Worm (Caenorhabditis elegans) whole organism, L1 larva: ENCODE data around the gene F43C11.11.

Experiments
- C34B4.2 ChIP-seq: sonication (generic microtip); optimal IDR thresholded peaks from 2 replicates; lab custom pipeline; 2017; ENCODE audit warnings: mild to moderate bottlenecking, missing genetic modification characterization, missing compliant biosample characterization
- F16B12.6 ChIP-seq: fragments of 150-350 bp; optimal IDR thresholded peaks from 2 replicates; lab custom pipeline; 2014; ENCODE audit warnings: missing biosample characterization, missing genetic modification characterization
- alr-1 ChIP-seq: fragments of 200-800 bp; sonication (Bioruptor generic); optimal IDR thresholded peaks from 2 replicates; lab custom pipeline; 2018; ENCODE audit warnings: borderline replicate concordance, mild to moderate bottlenecking, missing genetic modification characterization, missing compliant biosample characterization
- blmp-1 ChIP-seq: fragments of 150-350 bp; optimal IDR thresholded peaks from 2 replicates; lab custom pipeline; 2014; ENCODE audit warnings: missing biosample characterization, missing genetic modification characterization
- ceh-63 ChIP-seq: fragments of 200-800 bp; sonication (Bioruptor generic); optimal IDR thresholded peaks from 2 replicates; lab custom pipeline; 2018; ENCODE audit warnings: mild to moderate bottlenecking, missing genetic modification characterization, missing compliant biosample characterization
- ceh-8 ChIP-seq: fragments of 200-800 bp; sonication (Bioruptor generic); optimal IDR thresholded peaks from 2 replicates; lab custom pipeline; 2018; ENCODE audit warnings: mild to moderate bottlenecking, missing genetic modification characterization, moderate library complexity, missing compliant biosample characterization
- ceh-90 ChIP-seq: sonication (generic microtip); optimal IDR thresholded peaks from 2 replicates; lab custom pipeline; 2016; ENCODE audit warnings: missing genetic modification characterization, missing compliant biosample characterization
- dsc-1 ChIP-seq: sonication (generic microtip); optimal IDR thresholded peaks from 2 replicates; lab custom pipeline; 2016; ENCODE audit warnings: mild to moderate bottlenecking, missing genetic modification characterization, missing compliant biosample characterization
- efl-1 ChIP-seq, 4 experiments: fragments of 150-350 bp; optimal IDR thresholded peaks in 3 of 4; peaks in 1 of 4; 1 replicate in 1 of 4; 2 replicates in 3 of 4; lab custom pipeline; 2014; ENCODE audit warnings: missing biosample characterization in 2 of 4, missing genetic modification characterization in 2 of 4, missing genetic modification reagents in 2 of 4
- egl-13 ChIP-seq: sonication (generic microtip); optimal IDR thresholded peaks from 2 replicates; lab custom pipeline; 2016; ENCODE audit warnings: missing genotype, missing genetic modification reagents, missing genetic modification characterization, missing compliant biosample characterization
- egl-27 ChIP-seq, 2 experiments: fragments of 150-350 bp in 1 of 2; sonication (generic microtip); optimal IDR thresholded peaks; 3 replicates each; lab custom pipeline; 2017 to 2018; ENCODE audit warnings: missing biosample characterization in 2 of 2, missing genetic modification characterization in 2 of 2, missing genetic modification reagents in 2 of 2
- elt-2 ChIP-seq: sonication (generic microtip); optimal IDR thresholded peaks from 2 replicates; lab custom pipeline; 2016; ENCODE audit warnings: missing genetic modification characterization, mild to moderate bottlenecking, inconsistent platforms, missing compliant biosample characterization, missing genetic modification reagents
- elt-3 ChIP-seq, 6 experiments: fragments of 150-350 bp in 1 of 6; sonication (generic microtip); optimal IDR thresholded peaks; 2 replicates each; lab custom pipeline; 2017 to 2018; ENCODE audit warnings: missing biosample characterization in 6 of 6, missing genetic modification characterization in 6 of 6, inconsistent platforms in 1 of 6
- irx-1 ChIP-seq: sonication (generic microtip); optimal IDR thresholded peaks from 2 replicates; lab custom pipeline; 2016; ENCODE audit warnings: missing genetic modification characterization, missing compliant biosample characterization
- isw-1 ChIP-seq: fragments of 200-800 bp; sonication (Bioruptor generic); IDR thresholded peaks from 2 replicates; pipeline ENCODE4 v1.3.6; 2022; ENCODE audit warnings: missing genetic modification characterization, missing compliant biosample characterization
- lin-14 ChIP-seq: fragments of 200-800 bp; sonication (Bioruptor generic); optimal IDR thresholded peaks from 2 replicates; lab custom pipeline; 2018; ENCODE audit warnings: mild to moderate bottlenecking, missing genetic modification characterization, moderate library complexity, missing compliant biosample characterization
- lin-35 ChIP-seq, 2 experiments: fragments of 150-350 bp; optimal IDR thresholded peaks; 2 replicates each; lab custom pipeline; 2014; ENCODE audit warnings: missing biosample characterization in 2 of 2, missing genetic modification characterization in 2 of 2, missing genetic modification reagents in 2 of 2
- lin-39 ChIP-seq: fragments of 150-350 bp; optimal IDR thresholded peaks from 2 replicates; lab custom pipeline; 2014; ENCODE audit warnings: missing biosample characterization, missing genetic modification reagents, missing genetic modification characterization
- lir-3 ChIP-seq: sonication (generic microtip); optimal IDR thresholded peaks from 2 replicates; lab custom pipeline; 2016; ENCODE audit warnings: mild to moderate bottlenecking, missing genetic modification characterization, moderate library complexity, missing compliant biosample characterization; ENCODE audit not compliant: poor library complexity
- lsy-2 ChIP-seq, 2 experiments: fragments of 150-350 bp; optimal IDR thresholded peaks; 2 replicates each; lab custom pipeline; 2014; ENCODE audit warnings: missing biosample characterization in 2 of 2, missing genetic modification characterization in 2 of 2
- mab-9 ChIP-seq: fragments of 200-800 bp; sonication (Bioruptor generic); IDR thresholded peaks from 2 replicates; pipeline ENCODE4 v1.3.6; 2022; ENCODE audit warnings: missing genetic modification reagents, missing genetic modification characterization, missing compliant biosample characterization
- mep-1 ChIP-seq: fragments of 150-350 bp; optimal IDR thresholded peaks from 2 replicates; lab custom pipeline; 2014; ENCODE audit warnings: missing biosample characterization, missing genetic modification characterization
- nhr-20 ChIP-seq: sonication (generic microtip); optimal IDR thresholded peaks from 2 replicates; lab custom pipeline; 2016; ENCODE audit warnings: mild to moderate bottlenecking, missing genetic modification characterization, missing compliant biosample characterization
- nhr-237 ChIP-seq: fragments of 150-350 bp; optimal IDR thresholded peaks from 2 replicates; lab custom pipeline; 2014; ENCODE audit warnings: missing biosample characterization, missing genetic modification characterization
- nhr-76 ChIP-seq: sonication (generic microtip); optimal IDR thresholded peaks from 2 replicates; lab custom pipeline; 2017; ENCODE audit warnings: missing biosample characterization, missing genetic modification characterization
- pax-3 ChIP-seq: fragments of 200-800 bp; sonication (Bioruptor generic); optimal IDR thresholded peaks from 2 replicates; lab custom pipeline; 2018; ENCODE audit warnings: mild to moderate bottlenecking, missing genetic modification characterization, moderate library complexity, missing compliant biosample characterization
- skn-1 ChIP-seq: fragments of 150-350 bp; optimal IDR thresholded peaks from 2 replicates; lab custom pipeline; 2014; ENCODE audit warnings: missing biosample characterization, missing genetic modification characterization
- sptf-1 ChIP-seq: fragments of 150-350 bp; optimal IDR thresholded peaks from 2 replicates; lab custom pipeline; 2014; ENCODE audit warnings: missing biosample characterization, missing genetic modification characterization
- tbx-2 ChIP-seq: sonication (generic microtip); optimal IDR thresholded peaks from 2 replicates; lab custom pipeline; 2016; ENCODE audit warnings: missing genetic modification characterization, missing compliant biosample characterization
- tlp-1 ChIP-seq: fragments of 150-350 bp; optimal IDR thresholded peaks from 2 replicates; lab custom pipeline; 2014; ENCODE audit warnings: missing biosample characterization, missing genetic modification characterization
- unc-130 ChIP-seq: fragments of 150-350 bp; optimal IDR thresholded peaks from 2 replicates; lab custom pipeline; 2017; ENCODE audit warnings: missing biosample characterization, missing genetic modification characterization, inconsistent platforms
- unc-86 ChIP-seq: sonication (generic microtip); optimal IDR thresholded peaks from 2 replicates; lab custom pipeline; 2016; ENCODE audit warnings: missing genetic modification characterization, missing compliant biosample characterization
- ztf-11 ChIP-seq, 2 experiments: sonication (generic microtip); optimal IDR thresholded peaks; 2 replicates each; lab custom pipeline; 2016 to 2017; ENCODE audit warnings: missing genetic modification characterization in 2 of 2, missing biosample characterization in 1 of 2, missing compliant biosample characterization in 1 of 2

F43C11.11 gene

DNA sequence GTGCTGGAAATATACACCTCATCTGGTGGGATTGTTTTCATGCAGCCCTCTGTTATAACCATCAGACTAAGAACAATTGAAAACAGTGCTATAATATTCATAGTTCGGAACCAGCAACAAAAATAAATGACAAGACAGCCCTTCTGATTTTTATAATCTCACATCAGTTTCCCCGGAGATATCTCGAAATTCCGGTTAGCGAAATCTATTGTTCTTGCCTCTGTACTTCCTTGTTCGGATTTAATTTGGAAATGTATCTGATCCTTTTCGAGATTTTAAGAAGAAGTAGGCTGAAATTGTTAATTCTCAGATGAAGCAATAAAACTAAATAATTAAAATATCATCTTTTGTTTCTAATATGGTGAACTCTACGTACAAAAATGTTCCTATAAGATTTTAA lies at the start of gene F43C11.11:
F43C11.11 (minus strand) TSS at position 101 of the 400 bp plus-strand sequence.
- TF ChIP-seq skn-1 (tag; lab: Kevin White, UChicago) (no peak), tbx-2 (no peak), lin-35 (GFP tag; optimal IDR thresholded peaks at IDR 0.05; lab: Kevin White, UChicago) (no peak), nhr-20 (tag; lab: Kevin White, UChicago) (no peak), mab-9 (GFP tag; lab: Robert Waterston, UW) (no peak), lir-3 (no peak), pax-3 (no peak), lin-14 (no peak), nhr-76 (tag; lab: Kevin White, UChicago) (no peak), ztf-11 (tag; optimal IDR thresholded peaks at IDR 0.05; lab: Kevin White, UChicago) (no peak), unc-130 (tag; lab: Kevin White, UChicago) (no peak), unc-86 (no peak), egl-27 (tag; optimal IDR thresholded peaks at IDR 0.05; lab: Kevin White, UChicago) (no peak), irx-1 (no peak), F16B12.6 (tag; lab: Kevin White, UChicago) (no peak)

- TF ChIP-seq elt-2: peak; percentile 10
- TF ChIP-seq ceh-8 (GFP tag; lab: Kevin White, UChicago): no peak
Observed at ce11 chrII:2412649-2413048, 49.1 kb upstream of the F43C11.11 start, which contains the start of gene fbxa-182. fbxa-182 (minus strand) TSS chrII:2412749.

DNA sequence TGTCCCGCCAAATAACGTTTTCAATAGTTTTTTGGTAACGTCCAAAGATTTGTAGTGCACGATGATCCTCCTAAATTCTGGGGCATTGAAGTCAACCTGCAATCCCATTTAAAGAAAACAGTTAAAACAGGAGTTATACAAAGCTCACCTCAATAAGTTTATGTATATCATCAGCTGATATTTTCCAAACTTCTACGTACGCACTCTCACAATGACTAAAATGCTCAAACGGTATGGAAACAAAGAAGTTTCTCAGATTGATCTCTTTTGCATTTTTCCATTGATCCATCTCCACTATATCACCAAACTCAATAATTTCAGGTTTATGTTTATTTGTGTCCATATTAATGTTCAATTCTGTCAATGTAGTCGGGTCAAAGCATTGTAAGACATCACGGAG lies 48.0 kb upstream of the F43C11.11 start:
- TF ChIP-seq isw-1 (no peak), lin-39 (tag; lab: Kevin White, UChicago) (no peak), efl-1 (optimal IDR thresholded peaks at IDR 0.05; lab: Kevin White, UChicago) (no peak), efl-1 (GFP tag; optimal IDR thresholded peaks at IDR 0.05 in 1 of 2; lab: Kevin White, UChicago) (peak in 1 of 2 experiments; percentile 55)
- TF ChIP-seq, all 84 proteins: peak for 1

DNA sequence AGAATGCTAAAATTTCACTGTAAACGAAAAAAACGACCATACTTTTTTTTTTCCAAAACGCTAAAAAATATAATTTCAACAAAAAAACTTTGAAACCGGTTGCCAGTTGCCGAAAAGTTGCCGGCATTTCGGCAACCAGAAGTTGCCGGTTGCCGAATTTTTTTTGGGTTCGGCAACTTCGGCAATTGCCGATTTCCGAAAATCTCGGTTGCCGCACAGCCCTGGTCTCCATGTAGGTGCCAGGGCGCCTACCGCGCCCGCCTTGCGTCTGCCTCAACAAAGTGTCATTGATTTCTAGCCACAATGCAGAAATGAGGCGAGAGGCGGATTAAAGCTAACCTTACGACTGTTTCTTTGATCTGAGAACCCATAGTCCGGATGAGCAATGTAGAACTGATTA lies 47.5 kb upstream of the F43C11.11 start:
- TF ChIP-seq F16B12.6 (tag; lab: Kevin White, UChicago) (no peak), tlp-1 (no peak), tbx-2 (no peak), C34B4.2 (tag; lab: Kevin White, UChicago) (no peak), dsc-1 (tag; lab: Kevin White, UChicago) (no peak), isw-1 (no peak), mep-1 (tag; lab: Kevin White, UChicago) (no peak), egl-13 (no peak), alr-1 (tag; lab: Kevin White, UChicago) (no peak), ceh-63 (GFP tag; lab: Kevin White, UChicago) (no peak)

- TF ChIP-seq lsy-2 (tag; optimal IDR thresholded peaks at IDR 0.05; lab: Kevin White, UChicago): no peak
- TF ChIP-seq sptf-1 (tag; lab: Kevin White, UChicago): no peak
Observed at ce11 chrII:2403984-2404383, 40.4 kb upstream of the F43C11.11 start, which contains the start of gene F16G10.1. F16G10.1 (plus strand) TSS chrII:2404284.

- no peak for TF ChIP-seq egl-27 (tag; optimal IDR thresholded peaks at IDR 0.05; lab: Kevin White, UChicago)
- no peak for TF ChIP-seq ceh-90 (tag; lab: Kevin White, UChicago)
- peak; percentile 92 for TF ChIP-seq blmp-1 (tag; lab: Kevin White, UChicago)
- TF ChIP-seq nhr-237 (tag; lab: Kevin White, UChicago): no peak
- peak; percentile 89 to 97 (median 91) for TF ChIP-seq elt-3 (tag; optimal IDR thresholded peaks at IDR 0.05; lab: Kevin White, UChicago)
- TF ChIP-seq lir-3: no peak
Observed at ce11 chrII:2399810-2400209, 36.2 kb upstream of the F43C11.11 start.
